Worm (Caenorhabditis elegans): ENCODE measurements around the gene F46E10.3.

The F46E10.3 gene

ce11 chrV:6516491-6517304, 1.4 kb upstream of the F46E10.3 start, which contains the start of gene mdh-1:
Gene mdh-1 (minus strand): TSS chrV:6516526.
- TF ChIP-seq zag-1 (tag; optimal IDR thresholded peaks at IDR 0.05): no peak
- TF ChIP-seq pha-4 (tag; optimal IDR thresholded peaks at IDR 0.05): peak; percentile 70
- no peak for TF ChIP-seq aly-2 (tag; optimal IDR thresholded peaks at IDR 0.05)
- peak; percentile 30 for TF ChIP-seq elt-2 (tag; optimal IDR thresholded peaks at IDR 0.05)
- peak; percentile 55 for TF ChIP-seq ceh-28 (tag; optimal IDR thresholded peaks at IDR 0.05)
- peak; percentile 10 for TF ChIP-seq nfya-1 (tag; optimal IDR thresholded peaks at IDR 0.05; ENCODE audit: insufficient read depth)
- no peak for TF ChIP-seq R02D3.7 (tag; optimal IDR thresholded peaks at IDR 0.05)
- peak; percentile 31 for TF ChIP-seq hmg-11 (tag; optimal IDR thresholded peaks at IDR 0.05)
- TF ChIP-seq lin-39 (tag; optimal IDR thresholded peaks at IDR 0.05): no peak
- TF ChIP-seq snpc-4 (tag; optimal IDR thresholded peaks at IDR 0.05): peak; percentile 21
- peak; percentile 38 for TF ChIP-seq lin-15B (tag; optimal IDR thresholded peaks at IDR 0.05)

- TF ChIP-seq ceh-28 (tag; optimal IDR thresholded peaks at IDR 0.05) (no peak), fkh-2 (tag; optimal IDR thresholded peaks at IDR 0.05) (no peak), pqm-1 (tag; optimal IDR thresholded peaks at IDR 0.05) (peak; percentile 18), nhr-23 (tag; optimal IDR thresholded peaks at IDR 0.05) (peak; percentile 37), ama-1 (optimal IDR thresholded peaks at IDR 0.05) (peak; percentile 74), mdl-1 (tag; optimal IDR thresholded peaks at IDR 0.05) (peak; percentile 73), lin-39 (tag; optimal IDR thresholded peaks at IDR 0.05) (peak; percentile 11), ceh-82 (tag; optimal IDR thresholded peaks at IDR 0.05) (no peak), elt-2 (tag; optimal IDR thresholded peaks at IDR 0.05) (peak; percentile 35), ztf-11 (tag; optimal IDR thresholded peaks at IDR 0.05) (no peak), nfya-1 (tag; optimal IDR thresholded peaks at IDR 0.05; ENCODE audit: insufficient read depth) (no peak), nhr-25 (tag; optimal IDR thresholded peaks at IDR 0.05) (peak; percentile 86), tbx-2 (tag; optimal IDR thresholded peaks at IDR 0.05) (no peak), pha-4 (tag; optimal IDR thresholded peaks at IDR 0.05) (peak; percentile 72), elt-1 (tag; optimal IDR thresholded peaks at IDR 0.05) (peak; percentile 52), elt-3 (tag; optimal IDR thresholded peaks at IDR 0.05) (no peak), nhr-12 (tag; optimal IDR thresholded peaks at IDR 0.05) (no peak), jun-1 (tag; optimal IDR thresholded peaks at IDR 0.05) (peak; percentile 22), nhr-43 (tag; optimal IDR thresholded peaks at IDR 0.05; ENCODE audit: poor library complexity, severe bottlenecking) (peak; percentile 70), R02D3.7 (tag; optimal IDR thresholded peaks at IDR 0.05) (no peak), lin-15B (tag; optimal IDR thresholded peaks at IDR 0.05) (no peak), nhr-28 (tag; optimal IDR thresholded peaks at IDR 0.05) (no peak), nhr-11 (tag; optimal IDR thresholded peaks at IDR 0.05) (no peak), nhr-77 (tag; optimal IDR thresholded peaks at IDR 0.05) (no peak), skn-1 (tag; optimal IDR thresholded peaks at IDR 0.05) (no peak), fos-1 (tag; optimal IDR thresholded peaks at IDR 0.05) (no peak)
Measured at ce11 chrV:6517305-6518224, 532 bp upstream of the F46E10.3 start.

DNA sequence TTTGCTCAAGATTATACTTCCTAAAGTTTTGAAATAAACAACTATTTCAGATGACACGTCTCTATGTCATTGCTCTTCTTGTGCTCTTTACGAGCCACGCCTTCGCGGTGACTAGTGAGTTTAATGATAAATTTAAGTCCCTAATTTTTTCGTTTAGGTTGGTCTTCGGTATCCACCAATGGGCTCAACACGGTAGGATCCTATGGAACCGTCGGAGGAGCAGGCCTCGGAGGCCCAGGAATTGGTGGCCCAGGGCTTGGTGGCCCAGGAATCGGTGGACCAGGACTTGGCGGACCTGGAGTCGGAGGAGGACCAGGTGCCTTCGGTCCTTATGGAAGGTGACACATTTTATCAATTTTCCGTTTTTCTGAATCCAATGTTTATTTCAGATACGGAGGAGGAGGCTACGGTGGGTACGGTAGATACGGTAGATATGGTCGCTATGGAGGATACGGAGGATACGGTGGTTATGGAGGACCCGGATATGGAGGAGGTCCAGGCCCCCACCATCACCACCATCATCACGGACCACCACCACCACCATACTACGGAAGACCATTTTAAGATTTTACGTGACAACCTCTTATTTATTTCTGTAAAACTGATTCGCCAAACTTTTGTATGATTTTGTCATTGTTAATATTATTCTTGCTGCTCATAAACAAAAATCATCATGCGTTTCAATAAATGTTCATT, 2.4 kb downstream of the F46E10.3 start, which contains the start of the genes F46E10.2 and F46E10.18:
Gene F46E10.2, plus strand, starts transcription at position 51 of the 696 bp plus-strand sequence.
Gene F46E10.18, plus strand, starts transcription at position 646 of the 696 bp plus-strand sequence.
- TF ChIP-seq elt-1 (tag; optimal IDR thresholded peaks at IDR 0.05) (no peak), snpc-4 (tag; optimal IDR thresholded peaks at IDR 0.05) (no peak), ZK546.5 (tag; optimal IDR thresholded peaks at IDR 0.05) (no peak)

DNA sequence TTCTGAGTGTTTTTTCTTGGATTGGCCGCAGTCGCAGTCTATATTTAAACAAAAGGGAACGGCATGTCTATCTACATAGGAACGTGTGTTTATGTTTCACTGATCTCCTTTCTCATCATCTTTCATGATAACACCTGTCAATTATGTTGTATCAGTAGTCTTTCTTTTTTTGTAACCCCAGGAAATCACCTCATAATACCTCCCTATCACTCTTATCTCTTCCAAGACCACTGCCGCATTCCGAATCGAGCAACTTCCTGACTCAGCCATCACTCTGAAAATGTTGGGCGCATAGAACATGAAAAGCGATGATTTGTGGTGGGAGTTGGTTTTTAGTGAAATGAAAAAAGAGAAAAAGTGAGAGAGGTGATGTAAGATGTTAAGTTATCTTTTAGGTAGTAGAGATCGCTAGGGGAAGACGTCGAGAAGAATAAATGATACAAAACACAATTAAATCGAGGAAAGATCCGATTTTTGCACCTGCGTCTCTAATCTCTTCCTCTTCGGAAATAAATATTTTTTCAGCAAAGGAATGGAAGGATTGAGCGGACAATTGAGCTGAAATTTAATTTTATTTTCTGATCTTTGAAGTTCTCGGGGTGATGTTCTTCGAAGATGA, 4.9 kb downstream of the F46E10.3 start:
- TF ChIP-seq elt-2 (tag; optimal IDR thresholded peaks at IDR 0.05) (peak; percentile 89), pqm-1 (tag; optimal IDR thresholded peaks at IDR 0.05) (peak; percentile 42), nhr-28 (tag; optimal IDR thresholded peaks at IDR 0.05) (no peak), daf-12 (tag; optimal IDR thresholded peaks at IDR 0.05) (no peak)

Data from whole organism, L3 larva.